Worm (Caenorhabditis elegans) whole organism, early embryonic: ENCODE results near the gene ttr-5.

Source experiments
- B0310.2 ChIP-seq: sonication (generic microtip); optimal IDR thresholded peaks from 2 replicates; lab custom pipeline; 2016; ENCODE audit warnings: mild to moderate bottlenecking, missing genetic modification characterization, missing compliant biosample characterization
- F13C5.2 ChIP-seq: sonication (generic microtip); optimal IDR thresholded peaks from 2 replicates; lab custom pipeline; 2017; ENCODE audit warnings: mild to moderate bottlenecking, missing genetic modification characterization, inconsistent platforms, missing compliant biosample characterization
- aly-1 ChIP-seq: sonication (generic microtip); optimal IDR thresholded peaks from 2 replicates; lab custom pipeline; 2016; ENCODE audit warnings: missing genetic modification characterization, missing compliant biosample characterization
- ama-1 ChIP-seq: fragments of 150-350 bp; optimal IDR thresholded peaks from 2 replicates; lab custom pipeline; 2014
- ceh-13 ChIP-seq: fragments of 200-800 bp; sonication (Bioruptor generic); optimal IDR thresholded peaks from 2 replicates; lab custom pipeline; 2018; ENCODE audit warnings: mild to moderate bottlenecking, missing genetic modification characterization, missing compliant biosample characterization
- ceh-36 ChIP-seq: sonication (generic microtip); optimal IDR thresholded peaks from 2 replicates; lab custom pipeline; 2016; ENCODE audit warnings: missing genetic modification characterization, inconsistent platforms, missing compliant biosample characterization
- ets-7 ChIP-seq: sonication (generic microtip); optimal IDR thresholded peaks from 2 replicates; lab custom pipeline; 2016; ENCODE audit warnings: missing genotype, missing genetic modification characterization, missing compliant biosample characterization
- flt-1 ChIP-seq: fragments of 200-800 bp; sonication (Bioruptor generic); IDR thresholded peaks from 2 replicates; pipeline ENCODE4 v1.3.6; 2022; ENCODE audit warnings: missing genetic modification characterization, missing compliant biosample characterization
- hmbx-1 ChIP-seq: sonication (generic microtip); optimal IDR thresholded peaks from 2 replicates; lab custom pipeline; 2016; ENCODE audit warnings: mild to moderate bottlenecking, missing genetic modification characterization, missing compliant biosample characterization
- hmg-4 ChIP-seq: fragments of 200-800 bp; sonication (Bioruptor generic); optimal IDR thresholded peaks from 2 replicates; lab custom pipeline; 2018; ENCODE audit warnings: mild to moderate bottlenecking, missing genetic modification characterization, missing compliant biosample characterization
- hnd-1 ChIP-seq: sonication (generic microtip); optimal IDR thresholded peaks from 2 replicates; lab custom pipeline; 2016; ENCODE audit warnings: missing genetic modification characterization, missing compliant biosample characterization
- pes-1 ChIP-seq: fragments of 200-800 bp; sonication (Bioruptor generic); IDR thresholded peaks from 2 replicates; pipeline ENCODE4 v1.3.6; 2022; ENCODE audit warnings: missing genetic modification reagents, missing genetic modification characterization, missing compliant biosample characterization
- scrt-1 ChIP-seq: fragments of 200-800 bp; sonication (Bioruptor generic); IDR thresholded peaks from 2 replicates; pipeline ENCODE4 v1.3.6; 2022; ENCODE audit warnings: missing genetic modification characterization, missing compliant biosample characterization
- sea-1 ChIP-seq: fragments of 200-800 bp; sonication (Bioruptor generic); conservative IDR thresholded peaks from 2 replicates; pipeline ENCODE4 v1.3.6; 2022; ENCODE audit warnings: missing genetic modification characterization, missing compliant biosample characterization
- tbx-11 ChIP-seq: fragments of 200-800 bp; sonication (Bioruptor generic); IDR thresholded peaks from 2 replicates; pipeline ENCODE4 v1.3.6; 2022; ENCODE audit warnings: missing genetic modification characterization, missing compliant biosample characterization
- tbx-37 ChIP-seq: fragments of 200-800 bp; sonication (Bioruptor generic); conservative IDR thresholded peaks from 2 replicates; pipeline ENCODE4 v1.3.6; 2022; ENCODE audit warnings: missing genetic modification reagents, missing genetic modification characterization, missing compliant biosample characterization
- tra-4 ChIP-seq: sonication (generic microtip); optimal IDR thresholded peaks from 2 replicates; lab custom pipeline; 2017; ENCODE audit warnings: missing genetic modification characterization, missing compliant biosample characterization

The ttr-5 gene

DNA sequence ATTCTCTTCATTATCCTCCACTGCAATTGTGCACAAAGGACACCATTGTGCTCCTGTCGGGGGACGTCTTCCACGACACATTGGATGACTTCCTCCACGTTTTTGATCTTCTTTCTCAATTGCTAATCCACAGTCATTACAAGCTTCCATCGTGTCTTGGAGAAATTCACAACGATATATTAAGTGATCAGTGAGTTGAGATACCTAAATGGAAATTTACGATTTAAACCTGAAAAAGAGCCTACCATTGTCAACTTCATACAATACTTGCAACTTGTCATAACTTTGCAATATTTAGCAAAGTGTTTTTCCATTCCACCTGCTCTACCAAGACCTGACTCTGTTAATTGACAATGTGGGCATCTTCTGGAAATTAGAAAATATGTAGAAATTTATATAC is 2.2 kb upstream of the ttr-5 start:
- TF ChIP-seq ets-7 (tag; lab: Kevin White, UChicago) (no peak), F13C5.2 (tag; lab: Kevin White, UChicago) (no peak), ceh-36 (tag; lab: Kevin White, UChicago) (no peak), hmg-4 (GFP tag; lab: Kevin White, UChicago) (no peak), tbx-11 (GFP tag; lab: Robert Waterston, UW) (no peak), aly-1 (tag; lab: Kevin White, UChicago) (no peak), pes-1 (GFP tag; lab: Robert Waterston, UW) (no peak), ama-1 (lab: Kevin White, UChicago) (no peak), tbx-37 (GFP tag; lab: Robert Waterston, UW) (no peak), ceh-13 (GFP tag; lab: Kevin White, UChicago) (no peak), hnd-1 (tag; lab: Kevin White, UChicago) (no peak), tra-4 (tag; lab: Kevin White, UChicago) (no peak), flt-1 (GFP tag; lab: Robert Waterston, UW) (no peak), B0310.2 (no peak), sea-1 (GFP tag; lab: Robert Waterston, UW) (no peak), scrt-1 (GFP tag; lab: Robert Waterston, UW) (no peak), hmbx-1 (tag; lab: Kevin White, UChicago) (no peak)

DNA sequence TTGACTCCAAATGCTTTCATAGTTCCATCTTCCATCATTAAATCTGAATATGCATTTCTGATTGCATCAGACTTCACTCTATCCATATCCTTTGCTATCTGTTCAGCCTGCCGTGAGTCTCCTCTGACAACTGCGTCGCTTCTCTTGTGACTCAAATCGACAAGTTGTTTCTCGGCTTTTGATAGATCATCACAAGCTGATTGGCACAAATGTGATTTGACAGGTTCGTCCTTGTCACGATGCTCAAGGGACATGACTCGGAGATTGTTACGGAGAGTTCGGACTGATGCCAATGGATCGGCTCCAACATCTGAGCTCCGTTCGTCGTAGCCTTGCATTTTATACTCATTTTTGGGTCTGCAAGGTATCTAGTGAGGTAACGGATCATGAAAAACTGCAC is 1.4 kb upstream of the ttr-5 start:
- TF ChIP-seq tra-4 (tag; lab: Kevin White, UChicago) (no peak), tbx-37 (GFP tag; lab: Robert Waterston, UW) (no peak), hmbx-1 (tag; lab: Kevin White, UChicago) (no peak), B0310.2 (no peak), F13C5.2 (tag; lab: Kevin White, UChicago) (no peak), ceh-13 (GFP tag; lab: Kevin White, UChicago) (no peak), ama-1 (lab: Kevin White, UChicago) (no peak), ets-7 (tag; lab: Kevin White, UChicago) (no peak), flt-1 (GFP tag; lab: Robert Waterston, UW) (no peak), aly-1 (tag; lab: Kevin White, UChicago) (no peak), tbx-11 (GFP tag; lab: Robert Waterston, UW) (no peak), scrt-1 (GFP tag; lab: Robert Waterston, UW) (no peak), ceh-36 (tag; lab: Kevin White, UChicago) (no peak), hnd-1 (tag; lab: Kevin White, UChicago) (no peak)

DNA sequence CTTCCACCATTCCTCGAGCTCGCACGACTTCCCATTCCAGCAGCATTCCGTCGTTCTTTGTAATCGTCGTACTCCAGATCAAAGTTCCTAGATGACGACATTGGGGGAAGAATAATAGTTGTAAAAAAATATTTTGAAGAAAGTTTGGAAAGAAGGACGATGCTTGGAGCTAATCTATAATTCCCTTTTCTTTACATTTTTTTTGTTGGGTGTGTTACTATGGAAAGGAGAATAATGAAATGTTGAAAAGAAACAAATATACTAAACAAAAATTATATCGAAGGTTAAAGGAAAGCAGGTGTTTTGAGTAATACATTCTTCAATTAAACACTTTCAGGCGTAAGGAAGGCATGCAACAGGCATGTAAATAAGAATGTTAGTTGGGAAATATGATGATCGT is 850 bp upstream of the ttr-5 start, which contains the start of gene C40H1.3:
Gene C40H1.3, minus strand, starts transcription at position 101 of the 400 bp plus-strand sequence.
- TF ChIP-seq hmg-4 (GFP tag; lab: Kevin White, UChicago) (no peak), ceh-36 (tag; lab: Kevin White, UChicago) (no peak), sea-1 (GFP tag; lab: Robert Waterston, UW) (no peak), scrt-1 (GFP tag; lab: Robert Waterston, UW) (no peak), ceh-13 (GFP tag; lab: Kevin White, UChicago) (no peak), tbx-11 (GFP tag; lab: Robert Waterston, UW) (no peak), tbx-37 (GFP tag; lab: Robert Waterston, UW) (no peak), hnd-1 (tag; lab: Kevin White, UChicago) (no peak), ama-1 (lab: Kevin White, UChicago) (no peak), hmbx-1 (tag; lab: Kevin White, UChicago) (no peak), tra-4 (tag; lab: Kevin White, UChicago) (no peak), ets-7 (tag; lab: Kevin White, UChicago) (no peak)

DNA sequence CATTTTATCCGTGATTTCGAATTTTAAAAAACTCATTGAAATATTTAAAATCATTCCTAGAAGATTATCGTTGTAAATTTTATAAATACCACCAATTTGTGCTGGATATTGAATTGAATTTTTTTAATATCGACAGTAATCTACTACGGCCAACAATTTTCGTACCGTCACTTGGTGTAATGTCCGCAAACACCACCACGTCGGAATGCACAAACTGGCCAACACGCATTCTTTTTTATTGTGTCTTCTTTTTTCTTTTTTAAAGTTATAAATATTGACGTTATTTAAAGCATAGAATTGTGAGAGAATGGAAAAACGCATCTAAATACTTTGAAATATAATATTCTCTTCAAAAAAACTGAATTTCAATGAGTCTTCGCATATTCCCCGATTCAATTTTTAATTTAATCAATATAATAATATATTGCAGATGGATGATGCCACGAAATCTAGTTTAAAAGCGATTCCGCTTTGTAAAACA is 1.0 kb downstream of the ttr-5 start, which contains the start of gene ufc-1:
Gene ufc-1, plus strand, starts transcription at position 431 of the 481 bp plus-strand sequence.
- TF ChIP-seq tbx-37 (GFP tag; lab: Robert Waterston, UW), result no peak
- no peak for TF ChIP-seq aly-1 (tag; lab: Kevin White, UChicago)
- no peak for TF ChIP-seq pes-1 (GFP tag; lab: Robert Waterston, UW)
- TF ChIP-seq scrt-1 (GFP tag; lab: Robert Waterston, UW), result no peak
- TF ChIP-seq sea-1 (GFP tag; lab: Robert Waterston, UW), result no peak
- no peak for TF ChIP-seq hmbx-1 (tag; lab: Kevin White, UChicago)
- no peak for TF ChIP-seq ceh-13 (GFP tag; lab: Kevin White, UChicago)
- no peak for TF ChIP-seq ceh-36 (tag; lab: Kevin White, UChicago)
- no peak for TF ChIP-seq flt-1 (GFP tag; lab: Robert Waterston, UW)
- TF ChIP-seq ets-7 (tag; lab: Kevin White, UChicago), result no peak

DNA sequence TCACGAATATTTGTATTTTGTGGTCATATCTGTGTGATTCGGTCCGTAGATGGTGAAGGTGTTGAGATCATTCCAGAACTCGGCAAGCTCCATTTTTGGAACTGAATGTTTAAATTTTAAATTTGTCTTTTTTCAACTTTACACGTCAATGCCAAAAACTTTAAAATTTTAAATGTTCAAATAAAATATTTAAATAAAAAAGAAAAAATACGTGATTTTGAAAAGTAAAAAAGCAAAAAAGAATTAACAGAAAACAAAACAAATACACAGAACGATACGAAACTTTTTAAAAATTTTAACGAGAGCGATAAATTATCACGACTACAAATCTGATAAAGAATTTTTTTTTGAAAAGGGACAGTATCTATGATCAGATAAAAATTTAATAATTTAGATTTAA is 4.1 kb downstream of the ttr-5 start, which contains the start of gene elo-4:
Gene elo-4, minus strand, starts transcription at position 101 of the 400 bp plus-strand sequence.
- TF ChIP-seq aly-1 (tag; lab: Kevin White, UChicago), result no peak
- TF ChIP-seq ceh-36 (tag; lab: Kevin White, UChicago), result no peak
- TF ChIP-seq ama-1 (lab: Kevin White, UChicago), result no peak
- no peak for TF ChIP-seq B0310.2
- no peak for TF ChIP-seq F13C5.2 (tag; lab: Kevin White, UChicago)
- no peak for TF ChIP-seq hmbx-1 (tag; lab: Kevin White, UChicago)
- no peak for TF ChIP-seq hnd-1 (tag; lab: Kevin White, UChicago)
- TF ChIP-seq pes-1 (GFP tag; lab: Robert Waterston, UW), result no peak
- no peak for TF ChIP-seq tra-4 (tag; lab: Kevin White, UChicago)
- no peak for TF ChIP-seq sea-1 (GFP tag; lab: Robert Waterston, UW)

DNA sequence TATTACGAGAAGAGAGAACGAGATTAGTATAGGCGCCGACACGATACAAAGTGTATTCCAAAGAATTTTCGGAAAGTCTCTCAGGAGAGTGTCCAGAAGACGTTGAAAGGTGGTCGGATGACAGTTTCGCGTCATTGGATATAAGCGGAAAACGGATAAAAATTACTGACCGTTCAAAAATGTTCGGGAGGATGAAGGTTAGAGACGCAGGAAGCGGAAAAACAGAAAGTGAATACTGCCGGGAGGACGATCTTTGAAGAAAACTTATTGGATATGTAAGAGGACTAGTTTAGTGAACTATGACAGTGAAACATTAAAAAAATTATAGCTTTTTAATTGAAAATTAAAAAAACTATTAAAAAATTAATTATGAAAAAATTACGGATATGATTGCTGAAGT is 5.0 kb downstream of the ttr-5 start:
- TF ChIP-seq ama-1 (lab: Kevin White, UChicago), result no peak
- TF ChIP-seq aly-1 (tag; lab: Kevin White, UChicago), result no peak

DNA sequence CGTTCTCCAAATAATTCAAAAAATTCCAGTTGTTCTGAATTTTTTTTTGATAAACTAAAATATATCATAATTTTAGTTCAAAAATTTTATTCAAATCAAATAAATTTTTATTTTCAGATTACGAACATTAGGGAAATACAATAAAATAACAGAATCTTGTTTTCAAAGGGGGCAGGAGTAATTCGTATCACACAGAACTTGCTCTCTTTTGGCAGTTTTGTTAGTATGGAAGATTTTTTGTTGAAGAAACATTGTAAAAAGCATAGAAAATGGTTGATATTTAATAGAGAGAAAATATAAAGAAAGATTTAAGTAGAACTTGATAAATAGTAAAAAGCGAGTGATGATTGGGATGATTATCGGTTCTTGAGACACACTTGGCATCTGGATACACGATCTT is 6.7 kb downstream of the ttr-5 start:
- TF ChIP-seq ets-7 (tag; lab: Kevin White, UChicago) (no peak), aly-1 (tag; lab: Kevin White, UChicago) (no peak), scrt-1 (GFP tag; lab: Robert Waterston, UW) (no peak)
